Worm (Caenorhabditis elegans) whole organism, L2 larva: ENCODE measurements around the gene R151.8.

Source experiments
- ceh-16 ChIP-seq: fragments of 150-350 bp; optimal IDR thresholded peaks from 2 replicates; lab custom pipeline; 2014; ENCODE audit warnings: missing biosample characterization, missing genetic modification characterization
- egl-27 ChIP-seq: sonication (generic microtip); optimal IDR thresholded peaks from 3 replicates; lab custom pipeline; 2017; ENCODE audit warnings: missing biosample characterization, missing genetic modification reagents, missing genetic modification characterization
- nhr-23 ChIP-seq: fragments of 150-350 bp; optimal IDR thresholded peaks from 2 replicates; lab custom pipeline; 2014; ENCODE audit warnings: missing biosample characterization, missing genetic modification reagents, missing genetic modification characterization
- unc-55 ChIP-seq: fragments of 150-350 bp; sonication (generic microtip); optimal IDR thresholded peaks from 3 replicates; lab custom pipeline; 2014; ENCODE audit warnings: missing biosample characterization, missing genetic modification reagents, missing genetic modification characterization
- unc-62 ChIP-seq: fragments of 150-350 bp; optimal IDR thresholded peaks from 2 replicates; lab custom pipeline; 2014; ENCODE audit warnings: missing biosample characterization, missing genetic modification reagents, missing genetic modification characterization

DNA sequence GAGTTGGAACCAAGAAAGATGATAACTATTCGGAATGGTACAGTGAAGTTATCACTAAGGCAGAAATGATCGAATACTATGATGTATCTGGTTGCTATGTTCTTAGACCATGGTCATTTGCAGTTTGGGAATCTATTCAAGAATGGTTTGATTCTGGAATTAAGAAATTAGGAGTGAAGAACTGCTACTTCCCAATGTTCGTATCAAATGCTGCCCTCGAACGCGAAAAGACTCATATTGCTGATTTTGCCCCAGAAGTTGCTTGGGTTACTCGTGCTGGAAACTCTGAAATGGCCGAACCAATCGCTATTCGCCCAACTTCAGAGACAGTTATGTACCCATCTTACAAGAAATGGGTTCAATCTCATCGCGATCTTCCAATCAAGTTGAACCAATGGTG lies 9.8 kb upstream of the R151.8 start:
- TF ChIP-seq unc-62 (GFP tag; lab: Kevin White, UChicago) (no peak), unc-55 (GFP tag; lab: Kevin White, UChicago) (no peak), egl-27 (no peak), nhr-23 (tag; lab: Kevin White, UChicago) (no peak), ceh-16 (tag; lab: Kevin White, UChicago) (no peak)
